Worm (Caenorhabditis elegans) whole organism, young adult: ENCODE measurements around the gene H20E11.3.

Source experiments
- C06A6.2 ChIP-seq: fragments of 200-800 bp; sonication (Bioruptor generic); conservative IDR thresholded peaks from 2 replicates; pipeline ENCODE4 v1.3.6; 2022; ENCODE audit warnings: missing genetic modification characterization, missing compliant biosample characterization
- C17E4.6 ChIP-seq: fragments of 200-800 bp; sonication (Bioruptor generic); IDR thresholded peaks from 2 replicates; pipeline ENCODE4 v1.3.6; 2022; ENCODE audit warnings: missing genetic modification reagents, missing genetic modification characterization, missing compliant biosample characterization
- D2030.7 ChIP-seq: fragments of 200-800 bp; sonication (Bioruptor generic); IDR thresholded peaks from 2 replicates; pipeline ENCODE4 v1.3.6; 2022; ENCODE audit warnings: missing genetic modification reagents, missing genetic modification characterization, missing compliant biosample characterization
- F22D6.2 ChIP-seq: sonication (generic microtip); optimal IDR thresholded peaks from 2 replicates; lab custom pipeline; 2016; ENCODE audit warnings: mild to moderate bottlenecking, missing genetic modification characterization, missing compliant biosample characterization
- F33H1.4 ChIP-seq: fragments of 200-800 bp; sonication (Bioruptor generic); IDR thresholded peaks from 2 replicates; pipeline ENCODE4 v1.3.6; 2022; ENCODE audit warnings: missing genetic modification reagents, missing genetic modification characterization, missing compliant biosample characterization
- F57C9.4 ChIP-seq: sonication (generic microtip); optimal IDR thresholded peaks from 2 replicates; lab custom pipeline; 2017; ENCODE audit warnings: mild to moderate bottlenecking, missing genetic modification characterization, missing compliant biosample characterization
- K11D2.4 ChIP-seq: fragments of 200-800 bp; sonication (Bioruptor generic); IDR thresholded peaks from 2 replicates; pipeline ENCODE4 v1.3.6; 2022; ENCODE audit warnings: missing genetic modification reagents, missing genetic modification characterization, missing compliant biosample characterization
- T07F8.4 ChIP-seq: sonication (generic microtip); optimal IDR thresholded peaks from 2 replicates; lab custom pipeline; 2016; ENCODE audit warnings: mild to moderate bottlenecking, missing genetic modification characterization, moderate library complexity, missing compliant biosample characterization
- Y53G8AR.9 ChIP-seq: fragments of 200-800 bp; sonication (Bioruptor generic); conservative IDR thresholded peaks from 2 replicates; pipeline ENCODE4 v1.3.6; 2022; ENCODE audit warnings: missing genetic modification reagents, missing genetic modification characterization, missing compliant biosample characterization
- Y56A3A.18 ChIP-seq: fragments of 200-800 bp; sonication (Bioruptor generic); IDR thresholded peaks from 2 replicates; pipeline ENCODE4 v1.3.6; 2022; ENCODE audit warnings: missing genetic modification reagents, missing genetic modification characterization, missing compliant biosample characterization
- akir-1 ChIP-seq: fragments of 200-800 bp; sonication (Bioruptor generic); optimal IDR thresholded peaks from 2 replicates; lab custom pipeline; 2018; ENCODE audit warnings: mild to moderate bottlenecking, missing genetic modification characterization, moderate library complexity, missing compliant biosample characterization
- aptf-3 ChIP-seq: fragments of 200-800 bp; sonication (Bioruptor generic); IDR thresholded peaks from 2 replicates; pipeline ENCODE4 v1.3.6; 2022; ENCODE audit warnings: missing genetic modification characterization, missing compliant biosample characterization
- atf-7 ChIP-seq: sonication (generic microtip); optimal IDR thresholded peaks from 2 replicates; lab custom pipeline; 2017; ENCODE audit warnings: mild to moderate bottlenecking, missing genetic modification characterization, missing compliant biosample characterization
- athp-1 ChIP-seq: sonication (generic microtip); optimal IDR thresholded peaks from 2 replicates; lab custom pipeline; 2017; ENCODE audit warnings: mild to moderate bottlenecking, missing genetic modification characterization, missing compliant biosample characterization
- cebp-1 ChIP-seq, 2 experiments: fragments of 200-800 bp in 1 of 2; sonication (Bioruptor generic) in 1 of 2; sonication (generic microtip) in 1 of 2; IDR thresholded peaks in 1 of 2; optimal IDR thresholded peaks in 1 of 2; 2 replicates each; pipeline versions ENCODE4 v1.3.6 to Lab custom; 2017 to 2022; ENCODE audit warnings: missing compliant biosample characterization in 2 of 2, missing genetic modification characterization in 2 of 2, mild to moderate bottlenecking in 1 of 2, missing genetic modification reagents in 1 of 2, moderate library complexity in 1 of 2
- cebp-2 ChIP-seq: fragments of 200-800 bp; sonication (Bioruptor generic); IDR thresholded peaks from 2 replicates; pipeline ENCODE4 v1.3.6; 2022; ENCODE audit warnings: missing genetic modification characterization, missing compliant biosample characterization
- ceh-100 ChIP-seq: fragments of 200-800 bp; sonication (Bioruptor generic); IDR thresholded peaks from 2 replicates; pipeline ENCODE4 v1.3.6; 2022; ENCODE audit warnings: missing genetic modification reagents, missing genetic modification characterization, missing compliant biosample characterization
- ceh-40 ChIP-seq: fragments of 200-800 bp; sonication (Bioruptor generic); IDR thresholded peaks from 2 replicates; pipeline ENCODE4 v1.3.6; 2022; ENCODE audit warnings: missing genetic modification characterization, missing compliant biosample characterization
- ceh-79 ChIP-seq: sonication (generic microtip); optimal IDR thresholded peaks from 2 replicates; lab custom pipeline; 2017; ENCODE audit warnings: mild to moderate bottlenecking, missing genetic modification characterization, missing compliant biosample characterization
- chd-7 ChIP-seq: sonication (generic microtip); optimal IDR thresholded peaks from 2 replicates; lab custom pipeline; 2016; ENCODE audit warnings: mild to moderate bottlenecking, missing genetic modification characterization, moderate library complexity, missing compliant biosample characterization
- dox-1 ChIP-seq: fragments of 200-800 bp; sonication (Bioruptor generic); IDR thresholded peaks from 2 replicates; pipeline ENCODE4 v1.3.6; 2022; ENCODE audit warnings: missing genetic modification reagents, missing genetic modification characterization, missing compliant biosample characterization
- egl-18 ChIP-seq: fragments of 200-800 bp; sonication (Bioruptor generic); IDR thresholded peaks from 2 replicates; pipeline ENCODE4 v1.3.6; 2022; ENCODE audit warnings: missing genetic modification reagents, missing genetic modification characterization, missing compliant biosample characterization
- ets-4 ChIP-seq: fragments of 200-800 bp; sonication (Bioruptor generic); optimal IDR thresholded peaks from 2 replicates; lab custom pipeline; 2018; ENCODE audit warnings: mild to moderate bottlenecking, missing genetic modification characterization, missing compliant biosample characterization
- fkh-3 ChIP-seq: sonication (generic microtip); optimal IDR thresholded peaks from 2 replicates; lab custom pipeline; 2016; ENCODE audit warnings: mild to moderate bottlenecking, missing genetic modification characterization, missing compliant biosample characterization
- hlh-26 ChIP-seq: fragments of 200-800 bp; sonication (Bioruptor generic); conservative IDR thresholded peaks from 2 replicates; pipeline ENCODE4 v1.3.6; 2022; ENCODE audit warnings: missing genetic modification reagents, missing genetic modification characterization, missing compliant biosample characterization
- lag-1 ChIP-seq: fragments of 200-800 bp; sonication (Bioruptor generic); IDR thresholded peaks from 2 replicates; pipeline ENCODE4 v1.3.6; 2022; ENCODE audit warnings: missing genetic modification reagents, missing genetic modification characterization, missing compliant biosample characterization
- let-526 ChIP-seq: fragments of 200-800 bp; sonication (Bioruptor generic); IDR thresholded peaks from 2 replicates; pipeline ENCODE4 v1.3.6; 2022; ENCODE audit warnings: missing genetic modification reagents, missing genetic modification characterization, missing compliant biosample characterization
- let-607 ChIP-seq, 2 experiments: fragments of 200-800 bp in 1 of 2; sonication (Bioruptor generic) in 1 of 2; sonication (generic microtip) in 1 of 2; optimal IDR thresholded peaks; 2 replicates each; lab custom pipeline; 2016 to 2018; ENCODE audit warnings: mild to moderate bottlenecking in 2 of 2, missing compliant biosample characterization in 2 of 2, missing genetic modification characterization in 2 of 2, moderate library complexity in 2 of 2, missing genotype in 1 of 2
- lin-26 ChIP-seq: fragments of 200-800 bp; sonication (Bioruptor generic); IDR thresholded peaks from 2 replicates; pipeline ENCODE4 v1.3.6; 2022; ENCODE audit warnings: missing genetic modification reagents, missing genetic modification characterization, missing compliant biosample characterization
- lin-40 ChIP-seq: sonication (generic microtip); optimal IDR thresholded peaks from 2 replicates; lab custom pipeline; 2016; ENCODE audit warnings: missing genetic modification characterization, mild to moderate bottlenecking, missing compliant biosample characterization, missing genotype, missing genetic modification reagents
- madf-10 ChIP-seq: sonication (generic microtip); optimal IDR thresholded peaks from 2 replicates; lab custom pipeline; 2016; ENCODE audit warnings: mild to moderate bottlenecking, missing genetic modification characterization, missing compliant biosample characterization
- madf-3 ChIP-seq: fragments of 200-800 bp; sonication (Bioruptor generic); IDR thresholded peaks from 2 replicates; pipeline ENCODE4 v1.3.6; 2022; ENCODE audit warnings: missing genetic modification reagents, missing genetic modification characterization, missing compliant biosample characterization
- madf-6 ChIP-seq: fragments of 200-800 bp; sonication (Bioruptor generic); IDR thresholded peaks from 2 replicates; pipeline ENCODE4 v1.3.6; 2022; ENCODE audit warnings: missing genetic modification reagents, missing genetic modification characterization, missing compliant biosample characterization
- nfya-1 ChIP-seq: sonication (generic microtip); optimal IDR thresholded peaks from 2 replicates; lab custom pipeline; 2017; ENCODE audit warnings: antibody characterized with exemption, missing compliant biosample characterization, missing genetic modification characterization, borderline replicate concordance; ENCODE audit not compliant: insufficient read depth
- pha-4 ChIP-seq: fragments of 150-350 bp; sonication (generic microtip); optimal IDR thresholded peaks from 2 replicates; lab custom pipeline; 2014; ENCODE audit warnings: missing biosample characterization, missing genetic modification reagents, missing genetic modification characterization
- repo-1 ChIP-seq: sonication (generic microtip); optimal IDR thresholded peaks from 2 replicates; lab custom pipeline; 2017; ENCODE audit warnings: mild to moderate bottlenecking, missing genetic modification characterization, missing compliant biosample characterization
- snpc-1.1 ChIP-seq: sonication (generic microtip); optimal IDR thresholded peaks from 2 replicates; lab custom pipeline; 2017; ENCODE audit warnings: missing genetic modification characterization, mild to moderate bottlenecking, missing compliant biosample characterization, antibody characterized with exemption, moderate library complexity, missing genotype, missing genetic modification reagents; ENCODE audit not compliant: insufficient read depth
- snpc-3.4 ChIP-seq: sonication (generic microtip); optimal IDR thresholded peaks from 2 replicates; lab custom pipeline; 2017; ENCODE audit warnings: missing genetic modification characterization, mild to moderate bottlenecking, missing compliant biosample characterization, antibody characterized with exemption, moderate library complexity, missing genotype, missing genetic modification reagents
- snpc-4 ChIP-seq, 5 experiments: fragments of 150-350 bp in 1 of 5; sonication (generic microtip) in 4 of 5; optimal IDR thresholded peaks; 2 replicates each; lab custom pipeline; 2014 to 2018; ENCODE audit warnings: missing genetic modification characterization in 5 of 5, missing biosample characterization in 3 of 5, antibody characterized with exemption in 2 of 5, mild to moderate bottlenecking in 2 of 5, missing compliant biosample characterization in 2 of 5, missing genotype in 2 of 5, moderate library complexity in 2 of 5, missing genetic modification reagents in 1 of 5
- unc-130 ChIP-seq: sonication (generic microtip); optimal IDR thresholded peaks from 2 replicates; lab custom pipeline; 2016; ENCODE audit warnings: missing genetic modification reagents, missing genetic modification characterization, missing compliant biosample characterization
- unc-62 ChIP-seq: fragments of 150-350 bp; optimal IDR thresholded peaks from 2 replicates; lab custom pipeline; 2014; ENCODE audit warnings: missing biosample characterization, missing genetic modification reagents, missing genetic modification characterization
- xnd-1 ChIP-seq: sonication (generic microtip); optimal IDR thresholded peaks from 2 replicates; lab custom pipeline; 2016; ENCODE audit warnings: missing genotype, missing genetic modification reagents, missing genetic modification characterization, missing compliant biosample characterization
- zim-3 ChIP-seq: sonication (generic microtip); optimal IDR thresholded peaks from 2 replicates; lab custom pipeline; 2017; ENCODE audit warnings: mild to moderate bottlenecking, missing genetic modification characterization, moderate library complexity, missing compliant biosample characterization
- ztf-6 ChIP-seq: fragments of 200-800 bp; sonication (Bioruptor generic); IDR thresholded peaks from 2 replicates; pipeline ENCODE4 v1.3.6; 2022; ENCODE audit warnings: missing genetic modification reagents, missing genetic modification characterization, missing compliant biosample characterization

H20E11.3 gene

ce11 chrIV:6790438-6791124, 34.0 kb upstream of the H20E11.3 start, which contains the start of the genes C17H12.2 and vha-8 (continued):
- TF ChIP-seq snpc-3.4, result no peak
- 0 out of 2 replicates have a peak, but pooled peaks have one; percentile 21 for TF ChIP-seq ceh-100 (GFP tag; lab: Robert Waterston, UW)
- TF ChIP-seq egl-18, result no peak
- no peak for TF ChIP-seq lag-1 (GFP tag; lab: Robert Waterston, UW)
- TF ChIP-seq T07F8.4 (tag; lab: Kevin White, UChicago), result no peak
- TF ChIP-seq nfya-1 (tag; lab: Kevin White, UChicago), result no peak
- TF ChIP-seq C17E4.6 (GFP tag; lab: Robert Waterston, UW), result no peak
- TF ChIP-seq madf-10 (tag; lab: Kevin White, UChicago), result peak; percentile 76
- TF ChIP-seq unc-62 (GFP tag; lab: Kevin White, UChicago), result peak; percentile 34
- TF ChIP-seq unc-130 (GFP tag; lab: Kevin White, UChicago), result no peak
- TF ChIP-seq athp-1, result peak; percentile 44
- TF ChIP-seq dox-1 (GFP tag; lab: Robert Waterston, UW), result peak; percentile 78
- peak; percentile 9 for TF ChIP-seq ets-4 (GFP tag; lab: Kevin White, UChicago)
- TF ChIP-seq madf-6 (GFP tag; lab: Robert Waterston, UW), result peak; percentile 47
- no peak for TF ChIP-seq xnd-1
- TF ChIP-seq F33H1.4 (GFP tag; lab: Robert Waterston, UW), result peak; percentile 90
- TF ChIP-seq cebp-1 (GFP tag; IDR thresholded peaks at IDR 0.05; lab: Robert Waterston, UW), result 0 out of 2 replicates have a peak, but pooled peaks have one; percentile 19
- peak; percentile 83 for TF ChIP-seq cebp-1 (tag; optimal IDR thresholded peaks at IDR 0.05; lab: Kevin White, UChicago)
- TF ChIP-seq F57C9.4 (tag; lab: Kevin White, UChicago), result no peak
- TF ChIP-seq fkh-3 (tag; lab: Kevin White, UChicago), result no peak
- 0 out of 2 replicates have a peak, but pooled peaks have one; percentile 10 for TF ChIP-seq cebp-2 (GFP tag; lab: Robert Waterston, UW)
- TF ChIP-seq ceh-79, result no peak
- TF ChIP-seq zim-3, result no peak
- no peak for TF ChIP-seq aptf-3
- peak; percentile 7 for TF ChIP-seq akir-1 (GFP tag; lab: Kevin White, UChicago)
- TF ChIP-seq let-526 (GFP tag; lab: Robert Waterston, UW), result 0 out of 2 replicates have a peak, but pooled peaks have one; percentile 46
- TF ChIP-seq pha-4, result peak; percentile 67
- no peak for TF ChIP-seq F22D6.2 (tag; lab: Kevin White, UChicago)
- TF ChIP-seq chd-7 (tag; lab: Kevin White, UChicago), result peak; percentile 46
- peak; percentile 75; the same call in 1 of the 2 replicates for TF ChIP-seq lin-26 (GFP tag; lab: Robert Waterston, UW)
- no peak for TF ChIP-seq hlh-26
- peak; percentile 66; the same call in 1 of the 2 replicates for TF ChIP-seq ztf-6
- peak; percentile 88 for TF ChIP-seq lin-40 (tag; lab: Kevin White, UChicago)
- TF ChIP-seq, all 124 proteins: peak for 54

ce11 chrIV:6792380-6793309, 32.0 kb upstream of the H20E11.3 start:
- no peak for TF ChIP-seq C06A6.2 (GFP tag; lab: Robert Waterston, UW)
- peak; percentile 54 for TF ChIP-seq atf-7
- TF ChIP-seq ceh-40 (GFP tag; lab: Robert Waterston, UW), result no peak
- peak; percentile 84 for TF ChIP-seq snpc-4 (GFP tag; optimal IDR thresholded peaks at IDR 0.05; lab: Kevin White, UChicago)
- TF ChIP-seq snpc-4 (tag; optimal IDR thresholded peaks at IDR 0.05; lab: Kevin White, UChicago), result peak; percentile 88 to 96 (median 94)
- peak; percentile 37; the same call in 1 of the 2 replicates for TF ChIP-seq madf-3 (GFP tag; lab: Robert Waterston, UW)
- peak; percentile 58 for TF ChIP-seq repo-1 (tag; lab: Kevin White, UChicago)
- no peak for TF ChIP-seq D2030.7 (GFP tag; lab: Robert Waterston, UW)
- TF ChIP-seq Y53G8AR.9 (GFP tag; lab: Robert Waterston, UW), result peak; percentile 62
- TF ChIP-seq K11D2.4 (GFP tag; lab: Robert Waterston, UW), result no peak
- peak; percentile 92 for TF ChIP-seq snpc-1.1 (tag; lab: Kevin White, UChicago)
- TF ChIP-seq Y56A3A.18 (GFP tag; lab: Robert Waterston, UW), result 0 out of 2 replicates have a peak, but pooled peaks have one; percentile 46
- peak; percentile 2 to 59 for TF ChIP-seq let-607 (tag; optimal IDR thresholded peaks at IDR 0.05; lab: Kevin White, UChicago)
- TF ChIP-seq dox-1 (GFP tag; lab: Robert Waterston, UW), result 0 out of 2 replicates have a peak, but pooled peaks have one; percentile 30
